Worm (Caenorhabditis elegans): ENCODE measurements around the gene clec-184.

Gene clec-184

ce11 chrIV:12389951-12390350 lies 42.5 kb upstream of the clec-184 start, which contains the start of gene spe-45 (continued):
- no peak for TF ChIP-seq ZK185.1 (tag; optimal IDR thresholded peaks at IDR 0.05; ENCODE audit: poor library complexity, severe bottlenecking)
- no peak for TF ChIP-seq tbx-9 (tag; optimal IDR thresholded peaks at IDR 0.05; ENCODE audit: borderline replicate concordance)
- TF ChIP-seq let-607 (tag; optimal IDR thresholded peaks at IDR 0.05), result no peak
- no peak for TF ChIP-seq F22D6.2 (tag; optimal IDR thresholded peaks at IDR 0.05)
- no peak for TF ChIP-seq die-1 (tag; optimal IDR thresholded peaks at IDR 0.05)
- no peak for TF ChIP-seq hmg-20 (GFP tag; IDR thresholded peaks at IDR 0.05)
- TF ChIP-seq Y56A3A.18 (GFP tag; IDR thresholded peaks at IDR 0.05), result no peak
- TF ChIP-seq bed-2 (GFP tag; IDR thresholded peaks at IDR 0.05), result no peak
- TF ChIP-seq K11D2.4 (GFP tag; IDR thresholded peaks at IDR 0.05), result no peak
- no peak for TF ChIP-seq D2030.7 (GFP tag; IDR thresholded peaks at IDR 0.05)
- peak; percentile 78 for TF ChIP-seq ekl-4 (GFP tag; IDR thresholded peaks at IDR 0.05)
- no peak for TF ChIP-seq F37B4.10 (GFP tag; IDR thresholded peaks at IDR 0.05)
- TF ChIP-seq lir-1 (GFP tag; conservative IDR thresholded peaks at IDR 0.05), result no peak
- TF ChIP-seq F23B12.7 (tag; optimal IDR thresholded peaks at IDR 0.05; ENCODE audit: insufficient read depth), result no peak
- peak; percentile 16 for TF ChIP-seq unc-130 (GFP tag; optimal IDR thresholded peaks at IDR 0.05)
- no peak for TF ChIP-seq C06A6.2 (GFP tag; conservative IDR thresholded peaks at IDR 0.05)
- no peak; the same call in 1 of the 2 replicates for TF ChIP-seq dox-1 (GFP tag; IDR thresholded peaks at IDR 0.05)
- no peak for TF ChIP-seq gei-17 (GFP tag; optimal IDR thresholded peaks at IDR 0.05)
- no peak for TF ChIP-seq ztf-3 (GFP tag; optimal IDR thresholded peaks at IDR 0.05)
- 0 out of 2 replicates have a peak, but pooled peaks have one; percentile 37 for TF ChIP-seq Y95B8A.8 (GFP tag; IDR thresholded peaks at IDR 0.05)
- TF ChIP-seq B0261.1 (tag; optimal IDR thresholded peaks at IDR 0.05), result no peak
- peak; percentile 46; the same call in 1 of the 2 replicates for TF ChIP-seq pbrm-1 (GFP tag; IDR thresholded peaks at IDR 0.05)
- TF ChIP-seq nhr-80 (tag; optimal IDR thresholded peaks at IDR 0.05), result no peak
- TF ChIP-seq dpff-1 (tag; optimal IDR thresholded peaks at IDR 0.05), result no peak
- TF ChIP-seq K12H6.12 (tag; optimal IDR thresholded peaks at IDR 0.05), result no peak
- no peak for TF ChIP-seq ztf-25 (GFP tag; IDR thresholded peaks at IDR 0.05)
- no peak for TF ChIP-seq egrh-3 (GFP tag; IDR thresholded peaks at IDR 0.05)
- no peak for TF ChIP-seq pha-4 (tag; optimal IDR thresholded peaks at IDR 0.05)
- no peak for TF ChIP-seq nhr-179 (tag; optimal IDR thresholded peaks at IDR 0.05)
- TF ChIP-seq Y79H2A.3 (GFP tag; conservative IDR thresholded peaks at IDR 0.05), result no peak
- TF ChIP-seq snpc-4 (GFP tag; optimal IDR thresholded peaks at IDR 0.05), result no peak
- peak in 2 of 4 experiments; percentile 15 to 47 for TF ChIP-seq snpc-4 (tag; optimal IDR thresholded peaks at IDR 0.05)
- TF ChIP-seq aptf-3 (GFP tag; IDR thresholded peaks at IDR 0.05), result no peak
- TF ChIP-seq hlh-12 (tag; optimal IDR thresholded peaks at IDR 0.05), result no peak
- TF ChIP-seq hlh-26 (GFP tag; conservative IDR thresholded peaks at IDR 0.05), result no peak
- TF ChIP-seq lin-40 (tag; optimal IDR thresholded peaks at IDR 0.05), result no peak
- TF ChIP-seq aptf-2 (GFP tag; conservative IDR thresholded peaks at IDR 0.05), result no peak
- no peak for TF ChIP-seq tlf-1 (GFP tag; optimal IDR thresholded peaks at IDR 0.05)
- no peak for TF ChIP-seq ama-1 (optimal IDR thresholded peaks at IDR 0.05)
- TF ChIP-seq ama-1 (GFP tag; optimal IDR thresholded peaks at IDR 0.05), result peak in 1 of 2 experiments; percentile 74
- TF ChIP-seq F55B11.4 (tag; optimal IDR thresholded peaks at IDR 0.05; ENCODE audit: borderline replicate concordance, insufficient read depth), result no peak
- TF ChIP-seq lin-35 (GFP tag; optimal IDR thresholded peaks at IDR 0.05), result peak in 1 of 3 experiments; percentile 38
- peak; percentile 78 for TF ChIP-seq lin-26 (GFP tag; IDR thresholded peaks at IDR 0.05)
- peak; percentile 73 for TF ChIP-seq madf-6 (GFP tag; IDR thresholded peaks at IDR 0.05)
- peak; percentile 41; the same call in 1 of the 2 replicates for TF ChIP-seq madf-3 (GFP tag; IDR thresholded peaks at IDR 0.05)
- TF ChIP-seq lsy-27 (tag; optimal IDR thresholded peaks at IDR 0.05; ENCODE audit: borderline replicate concordance, insufficient read depth), result no peak
- no peak for TF ChIP-seq egl-18 (GFP tag; IDR thresholded peaks at IDR 0.05)

Data from whole organism, young adult.